Fruit fly (Drosophila melanogaster) S2 (cell line): ENCODE data around the gene Ptp10D.

Experiments
- CG8478 ChIP-seq: fragments of >200 bp; optimal IDR thresholded peaks from 2 replicates; lab custom pipeline; 2018
- CTCF ChIP-seq, 2 experiments: fragments of >200 bp; optimal IDR thresholded peaks; 2 replicates each; lab custom pipeline; 2018

The Ptp10D gene

dm6 chrX:11689669-11690068, 67.9 kb downstream of the Ptp10D start:
- TF ChIP-seq CTCF (optimal IDR thresholded peaks at IDR 0.05; lab: Kevin White, UChicago), result no peak
- no peak for TF ChIP-seq CG8478 (lab: Kevin White, UChicago)

DNA sequence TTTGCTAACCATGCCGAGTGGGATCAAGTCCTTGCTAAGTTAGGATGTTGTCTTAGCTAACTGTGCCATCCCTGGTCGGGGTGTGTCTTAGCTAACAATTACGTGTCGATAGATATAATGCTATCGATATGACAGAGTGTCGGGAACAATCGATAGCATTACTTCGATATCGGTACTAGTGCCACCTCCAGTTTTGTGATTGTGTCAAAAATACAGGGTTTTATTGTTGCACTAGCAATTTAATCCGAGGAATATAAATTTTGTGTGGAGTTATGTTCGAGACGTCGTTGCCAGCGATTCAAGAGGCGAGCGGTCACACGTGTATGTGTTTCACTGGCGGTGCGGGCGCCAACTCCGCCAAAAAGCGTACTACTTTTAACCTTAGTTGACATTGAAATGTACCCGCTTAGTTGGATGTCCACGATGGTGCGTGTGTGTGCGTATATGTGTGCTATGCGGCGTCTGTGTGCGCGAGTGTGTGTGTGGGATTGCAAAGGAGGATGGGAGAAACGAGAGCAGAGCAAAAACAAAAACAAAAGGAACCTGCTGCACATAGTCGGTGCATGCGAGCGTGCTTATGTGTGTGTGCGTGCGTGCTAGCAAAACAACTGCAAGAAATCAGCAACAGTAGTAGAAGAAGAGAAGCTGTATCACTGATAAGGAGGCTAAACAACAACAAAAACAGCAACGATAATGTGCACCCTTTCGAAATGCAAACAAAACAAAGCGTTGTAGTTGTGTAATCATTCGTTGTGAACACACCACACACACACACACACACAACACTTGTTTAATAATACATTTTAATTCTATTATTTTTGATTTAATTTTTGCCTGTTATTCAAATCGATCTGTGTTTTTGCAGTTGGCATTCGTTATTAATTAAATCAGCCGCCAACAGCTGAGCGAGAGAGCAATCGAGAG, 73.4 kb downstream of the Ptp10D start, which contains the start of gene PhKgamma:
Gene PhKgamma, plus strand, starts transcription at position 179 of the 924 bp plus-strand sequence.
- peak; percentile 64 to 78 for TF ChIP-seq CTCF (optimal IDR thresholded peaks at IDR 0.05; lab: Kevin White, UChicago)
- no peak for TF ChIP-seq CG8478 (lab: Kevin White, UChicago)

dm6 chrX:11695883-11696211, 74.0 kb downstream of the Ptp10D start:
- TF ChIP-seq CTCF (optimal IDR thresholded peaks at IDR 0.05; lab: Kevin White, UChicago) (no peak), CG8478 (lab: Kevin White, UChicago) (no peak)

dm6 chrX:11700765-11701164, 79.0 kb downstream of the Ptp10D start:
- TF ChIP-seq CG8478 (lab: Kevin White, UChicago), result no peak
- TF ChIP-seq CTCF (optimal IDR thresholded peaks at IDR 0.05; lab: Kevin White, UChicago), result no peak

DNA sequence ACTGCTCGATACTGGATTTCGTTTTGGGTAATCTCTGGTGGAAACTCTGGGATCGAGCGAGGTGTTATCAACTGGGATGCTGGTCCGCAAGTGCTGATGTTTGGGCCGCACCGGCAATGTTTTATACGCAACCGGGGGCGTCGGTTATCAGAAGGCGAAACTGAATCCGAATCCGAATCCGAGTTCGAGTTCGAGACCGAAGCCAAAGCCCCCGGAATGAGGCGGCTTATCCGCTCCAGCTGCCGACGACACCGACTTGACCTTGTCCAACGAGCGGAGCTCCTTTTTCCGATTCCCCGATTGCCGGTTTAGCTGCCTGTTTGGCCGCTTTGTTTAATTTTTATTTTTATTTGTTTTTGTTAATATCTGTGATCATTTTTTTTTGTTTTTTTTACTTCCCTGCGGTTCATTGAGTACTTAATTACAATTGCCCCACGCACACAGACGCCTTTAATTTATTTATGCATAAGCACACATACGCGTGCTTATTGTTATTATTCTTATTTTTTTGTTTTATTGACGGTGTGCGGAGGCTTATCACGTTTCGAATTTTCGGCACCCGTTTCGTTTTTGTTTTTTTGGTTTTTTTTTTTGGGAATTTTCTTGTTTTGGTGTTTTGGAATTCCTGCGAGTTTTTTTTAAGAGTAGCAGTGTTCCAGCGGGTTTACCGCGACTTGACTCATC, 83.3 kb downstream of the Ptp10D start, which contains the start of gene CG2444:
Gene CG2444, minus strand, starts transcription at position 372 of the 684 bp plus-strand sequence.
- TF ChIP-seq CG8478 (lab: Kevin White, UChicago), result no peak
- TF ChIP-seq CTCF (optimal IDR thresholded peaks at IDR 0.05; lab: Kevin White, UChicago), result no peak

DNA sequence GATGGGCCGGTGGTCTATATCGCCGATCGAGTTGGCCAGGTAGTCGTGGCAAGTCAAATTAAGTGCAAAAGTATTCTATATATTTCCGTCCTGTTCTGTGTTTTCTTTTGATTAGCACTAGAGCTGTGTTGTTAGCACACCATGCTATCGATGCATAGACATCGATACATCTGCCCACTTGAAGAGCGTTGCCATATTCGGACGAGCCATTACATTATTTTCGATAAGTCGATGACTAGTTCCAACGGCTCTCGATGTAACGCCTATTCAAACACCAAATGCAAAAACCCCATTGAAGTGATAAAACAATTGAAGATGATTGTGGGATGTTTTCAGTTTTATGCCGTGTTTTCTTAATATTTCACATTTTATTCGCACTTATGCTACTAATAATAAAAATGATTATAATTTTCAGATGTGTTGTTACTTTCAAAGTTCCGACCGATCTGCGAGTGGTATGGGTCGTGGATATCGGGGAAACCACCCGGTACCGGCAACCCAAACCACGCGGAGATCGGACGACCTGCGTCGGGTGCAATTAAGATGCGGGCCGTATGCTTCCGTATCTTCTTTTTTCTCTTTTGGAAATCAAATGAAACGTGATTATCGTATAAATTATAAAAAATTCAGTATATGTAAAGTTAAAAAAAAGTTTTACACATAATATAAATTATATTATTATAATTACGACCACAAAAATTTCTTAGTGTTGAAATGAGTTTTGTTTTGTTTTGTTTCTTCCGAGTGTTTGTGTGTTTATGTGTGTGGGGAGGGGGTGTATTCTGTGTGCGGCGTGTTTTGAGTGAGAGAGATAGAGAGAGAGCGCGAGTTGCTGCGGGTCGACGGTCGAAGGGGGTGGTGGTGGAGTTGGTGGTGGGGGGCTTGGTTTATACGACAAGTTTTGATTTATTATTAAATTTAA, 88.2 kb downstream of the Ptp10D start, which contains the start of gene FucT6:
Gene FucT6, minus strand, starts transcription at position 153 of the 922 bp plus-strand sequence.
- TF ChIP-seq CG8478 (lab: Kevin White, UChicago), result no peak
- TF ChIP-seq CTCF (optimal IDR thresholded peaks at IDR 0.05; lab: Kevin White, UChicago), result peak in 1 of 2 experiments; percentile 43

DNA sequence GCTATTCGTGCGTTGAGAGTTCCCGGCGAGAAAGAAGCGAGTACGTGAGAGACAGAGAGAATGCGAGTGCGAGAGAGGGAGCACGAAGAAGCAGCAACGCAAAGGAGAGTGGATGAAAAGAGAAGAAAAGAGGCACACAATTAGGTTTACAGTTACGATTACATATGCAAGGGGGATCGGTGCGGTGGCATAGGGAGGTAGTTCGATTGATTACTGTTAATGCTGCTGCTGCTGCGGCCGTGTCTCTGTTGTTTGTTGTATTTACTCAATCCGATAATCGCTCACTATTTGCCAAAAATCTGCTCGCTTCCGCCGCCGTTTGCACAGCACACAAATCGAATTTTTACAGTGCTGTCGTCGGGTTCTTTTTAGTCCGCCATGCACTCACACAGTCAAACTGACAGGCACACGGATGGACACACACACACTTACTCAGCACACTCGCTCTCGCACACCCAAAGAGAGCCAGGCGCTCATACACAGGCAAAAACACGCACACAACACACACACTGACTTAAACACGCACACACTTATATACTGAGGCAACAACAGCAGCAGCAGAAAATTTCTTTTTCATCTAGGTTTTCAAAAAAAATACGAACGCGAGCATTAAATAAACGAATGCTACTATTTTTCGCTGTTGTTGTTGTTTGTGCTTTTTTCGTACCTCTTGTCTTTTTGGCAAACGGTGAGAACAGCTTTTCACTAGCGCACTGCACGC, 92.2 kb downstream of the Ptp10D start:
- TF ChIP-seq CG8478 (lab: Kevin White, UChicago) (no peak), CTCF (optimal IDR thresholded peaks at IDR 0.05; lab: Kevin White, UChicago) (no peak)

- TF ChIP-seq CG8478 (lab: Kevin White, UChicago) (no peak), CTCF (optimal IDR thresholded peaks at IDR 0.05; lab: Kevin White, UChicago) (peak; percentile 48 to 63)
These were observed 92.9 kb downstream of the Ptp10D start for dm6 chrX:11714529-11715262.

dm6 chrX:11715263-11715659, 93.4 kb downstream of the Ptp10D start, which contains the start of gene Amun:
Amun (minus strand) TSS chrX:11715565.
- no peak for TF ChIP-seq CG8478 (lab: Kevin White, UChicago)
- no peak for TF ChIP-seq CTCF (optimal IDR thresholded peaks at IDR 0.05; lab: Kevin White, UChicago)

DNA sequence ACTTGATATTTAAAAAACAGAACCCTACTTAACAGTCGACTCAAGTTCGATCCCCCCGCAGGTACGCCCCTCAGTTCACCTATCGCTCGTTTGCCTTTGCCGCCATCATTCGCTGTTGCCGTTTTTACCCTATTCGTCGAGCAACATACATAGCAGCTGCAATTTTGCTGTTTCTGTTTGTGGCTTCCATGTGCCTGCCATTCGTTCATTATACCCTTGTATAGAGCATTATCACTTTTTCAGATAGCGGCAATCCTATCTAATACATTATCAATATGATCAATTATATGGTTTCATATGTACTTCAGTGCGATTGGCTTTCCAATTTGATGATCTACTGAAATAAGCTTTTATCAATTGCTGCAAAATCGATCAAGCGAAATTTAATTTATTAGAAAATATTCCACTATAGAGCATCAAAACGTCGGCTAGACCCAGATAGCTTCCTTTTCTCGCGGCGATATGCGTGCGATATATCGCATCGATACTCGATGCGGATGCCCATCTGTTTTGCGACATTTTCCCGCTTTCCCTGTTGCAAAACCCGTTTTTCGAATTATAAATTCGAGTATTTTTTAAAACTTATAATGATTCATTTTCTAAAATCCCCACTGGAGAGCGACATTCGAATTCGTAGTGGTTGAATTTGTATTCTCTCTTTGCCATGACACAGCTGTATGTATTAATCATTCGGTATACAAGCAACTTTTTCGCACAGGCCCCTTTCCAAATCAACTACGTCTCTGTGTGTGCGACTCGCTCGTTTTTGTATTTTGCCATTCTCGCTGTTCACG, 94.3 kb downstream of the Ptp10D start:
- TF ChIP-seq CG8478 (lab: Kevin White, UChicago), result no peak
- no peak for TF ChIP-seq CTCF (optimal IDR thresholded peaks at IDR 0.05; lab: Kevin White, UChicago)

DNA sequence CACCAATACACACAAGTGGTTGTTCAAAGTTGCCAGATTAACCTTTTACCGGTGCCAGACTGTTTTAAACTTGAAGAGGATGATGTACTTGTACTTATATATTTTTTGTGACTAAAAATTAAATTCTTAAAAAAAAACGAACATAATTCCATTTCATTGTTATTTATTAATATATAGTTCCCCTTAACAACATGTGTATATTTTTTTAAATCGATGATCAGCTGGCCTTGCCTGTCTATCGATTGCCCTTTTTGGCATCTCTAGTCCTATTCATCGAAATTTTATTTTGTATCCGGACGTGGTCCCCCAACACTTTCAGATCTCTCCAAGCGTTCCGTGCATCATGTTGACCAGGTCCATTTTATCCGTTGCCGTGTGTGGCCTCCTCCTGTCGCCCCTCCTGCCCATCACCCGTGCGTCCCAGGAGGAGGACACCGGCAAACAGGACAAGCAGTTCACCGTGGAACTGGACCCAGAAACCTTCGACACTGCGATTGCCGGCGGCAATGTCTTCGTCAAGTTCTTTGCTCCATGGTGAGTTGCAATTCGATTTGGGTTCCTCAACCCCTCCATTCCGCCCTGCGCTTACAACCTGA, 95.0 kb downstream of the Ptp10D start, which contains the start of gene prtp:
Gene prtp, plus strand, starts transcription at position 26 of the 596 bp plus-strand sequence.
- TF ChIP-seq CTCF (optimal IDR thresholded peaks at IDR 0.05; lab: Kevin White, UChicago) (no peak), CG8478 (lab: Kevin White, UChicago) (no peak)
